Worm (Caenorhabditis elegans): ENCODE measurements around the gene col-165.

- no peak for TF ChIP-seq B0310.2 (tag; optimal IDR thresholded peaks at IDR 0.05)
- no peak for TF ChIP-seq flt-1 (GFP tag; IDR thresholded peaks at IDR 0.05)
- TF ChIP-seq hmbx-1 (tag; optimal IDR thresholded peaks at IDR 0.05): no peak
- no peak for TF ChIP-seq aly-1 (tag; optimal IDR thresholded peaks at IDR 0.05)
- no peak for TF ChIP-seq ama-1 (optimal IDR thresholded peaks at IDR 0.05)
- TF ChIP-seq ceh-13 (GFP tag; optimal IDR thresholded peaks at IDR 0.05): no peak
- TF ChIP-seq F13C5.2 (tag; optimal IDR thresholded peaks at IDR 0.05): no peak
- no peak for TF ChIP-seq ets-7 (tag; optimal IDR thresholded peaks at IDR 0.05)
- no peak for TF ChIP-seq pes-1 (GFP tag; IDR thresholded peaks at IDR 0.05)
These were observed at the start of gene col-165 for ce11 chrX:4353318-4353717.
